Worm (Caenorhabditis elegans) whole organism, L4 larva: ENCODE data around the gene F23A7.1.

Experiments used
- D1046.2 ChIP-seq: fragments of 200-800 bp; sonication (Bioruptor generic); IDR thresholded peaks from 2 replicates; pipeline ENCODE4 v1.3.6; 2022; ENCODE audit warnings: missing genetic modification characterization, missing compliant biosample characterization
- F10B5.3 ChIP-seq: sonication (generic microtip); optimal IDR thresholded peaks from 2 replicates; lab custom pipeline; 2016; ENCODE audit warnings: mild to moderate bottlenecking, missing genetic modification characterization, missing compliant biosample characterization
- F26F4.8 ChIP-seq: fragments of 200-800 bp; sonication (Bioruptor generic); conservative IDR thresholded peaks from 2 replicates; pipeline ENCODE4 v1.3.6; 2022; ENCODE audit warnings: missing genetic modification characterization, missing compliant biosample characterization
- T20F7.1 ChIP-seq: fragments of 200-800 bp; sonication (Bioruptor generic); optimal IDR thresholded peaks from 2 replicates; lab custom pipeline; 2018; ENCODE audit warnings: mild to moderate bottlenecking, missing genetic modification characterization, missing compliant biosample characterization
- Y5F2A.4 ChIP-seq: fragments of 200-800 bp; sonication (Bioruptor generic); optimal IDR thresholded peaks from 2 replicates; lab custom pipeline; 2018; ENCODE audit warnings: mild to moderate bottlenecking, missing genetic modification characterization, missing compliant biosample characterization
- ama-1 ChIP-seq: fragments of 150-350 bp; optimal IDR thresholded peaks from 2 replicates; lab custom pipeline; 2014; ENCODE audit warnings: inconsistent platforms, mixed read lengths
- cey-2 ChIP-seq: sonication (generic microtip); optimal IDR thresholded peaks from 3 replicates; lab custom pipeline; 2017; ENCODE audit warnings: missing genetic modification characterization, mild to moderate bottlenecking, missing compliant biosample characterization, antibody characterized with exemption, borderline replicate concordance; ENCODE audit not compliant: insufficient read depth
- ctbp-1 ChIP-seq: fragments of 200-800 bp; sonication (Bioruptor generic); IDR thresholded peaks from 2 replicates; pipeline ENCODE4 v1.3.6; 2022; ENCODE audit warnings: missing genetic modification reagents, missing genetic modification characterization, missing compliant biosample characterization
- daf-16 ChIP-seq, 3 experiments: sonication (generic microtip); optimal IDR thresholded peaks; 2 replicates each; lab custom pipeline; 2016 to 2017; ENCODE audit warnings: missing genetic modification characterization in 3 of 3, missing genetic modification reagents in 3 of 3, mild to moderate bottlenecking in 2 of 3, missing compliant biosample characterization in 2 of 3, missing biosample characterization in 1 of 3, moderate library complexity in 1 of 3
- daf-19 ChIP-seq: fragments of 200-800 bp; sonication (Bioruptor generic); conservative IDR thresholded peaks from 2 replicates; pipeline ENCODE4 v1.3.6; 2022; ENCODE audit warnings: missing genetic modification characterization, missing compliant biosample characterization
- daf-8 ChIP-seq: fragments of 200-800 bp; sonication (Bioruptor generic); IDR thresholded peaks from 2 replicates; pipeline ENCODE4 v1.3.6; 2022; ENCODE audit warnings: missing genetic modification characterization, missing compliant biosample characterization
- dmd-6 ChIP-seq: fragments of 200-800 bp; sonication (Bioruptor generic); IDR thresholded peaks from 2 replicates; pipeline ENCODE4 v1.3.6; 2022; ENCODE audit warnings: missing genetic modification reagents, missing genetic modification characterization, missing compliant biosample characterization
- dmd-9 ChIP-seq: fragments of 200-800 bp; sonication (Bioruptor generic); IDR thresholded peaks from 2 replicates; pipeline ENCODE4 v1.3.6; 2022; ENCODE audit warnings: missing genetic modification reagents, missing genetic modification characterization, missing compliant biosample characterization
- fkh-10 ChIP-seq: fragments of 150-350 bp; optimal IDR thresholded peaks from 2 replicates; lab custom pipeline; 2014; ENCODE audit warnings: missing biosample characterization, missing genetic modification reagents, missing genetic modification characterization
- fos-1 ChIP-seq: fragments of 150-350 bp; optimal IDR thresholded peaks from 2 replicates; lab custom pipeline; 2014; ENCODE audit warnings: missing biosample characterization, missing genetic modification characterization
- gei-8 ChIP-seq: fragments of 200-800 bp; sonication (Bioruptor generic); optimal IDR thresholded peaks from 2 replicates; lab custom pipeline; 2018; ENCODE audit warnings: mild to moderate bottlenecking, missing genetic modification characterization, missing compliant biosample characterization
- hlh-30 ChIP-seq: sonication (generic microtip); optimal IDR thresholded peaks from 2 replicates; lab custom pipeline; 2017; ENCODE audit warnings: antibody characterized with exemption, mild to moderate bottlenecking, missing genetic modification characterization, missing compliant biosample characterization; ENCODE audit not compliant: insufficient read depth
- jun-1 ChIP-seq: fragments of 150-350 bp; optimal IDR thresholded peaks from 2 replicates; lab custom pipeline; 2014; ENCODE audit warnings: missing biosample characterization, missing genetic modification reagents, missing genetic modification characterization
- lim-7 ChIP-seq: fragments of 200-800 bp; sonication (Bioruptor generic); IDR thresholded peaks from 2 replicates; pipeline ENCODE4 v1.3.6; 2022; ENCODE audit warnings: missing genetic modification characterization, missing compliant biosample characterization
- lin-1 ChIP-seq: fragments of 200-800 bp; sonication (Bioruptor generic); IDR thresholded peaks from 2 replicates; pipeline ENCODE4 v1.3.6; 2022; ENCODE audit warnings: missing genetic modification reagents, missing genetic modification characterization, missing compliant biosample characterization
- lin-13 ChIP-seq: fragments of 150-350 bp; optimal IDR thresholded peaks from 2 replicates; lab custom pipeline; 2014; ENCODE audit warnings: missing biosample characterization, missing genetic modification reagents, missing genetic modification characterization
- lin-15B ChIP-seq: fragments of 150-350 bp; sonication (generic microtip); optimal IDR thresholded peaks from 3 replicates; lab custom pipeline; 2014; ENCODE audit warnings: missing biosample characterization, missing genetic modification characterization
- lin-29 ChIP-seq: fragments of 200-800 bp; sonication (Bioruptor generic); IDR thresholded peaks from 2 replicates; pipeline ENCODE4 v1.3.6; 2022; ENCODE audit warnings: missing genetic modification reagents, missing genetic modification characterization, missing compliant biosample characterization
- lin-38 ChIP-seq: fragments of 200-800 bp; sonication (Bioruptor generic); IDR thresholded peaks from 2 replicates; pipeline ENCODE4 v1.3.6; 2022; ENCODE audit warnings: missing genetic modification reagents, missing genetic modification characterization, missing compliant biosample characterization
- lin-39 ChIP-seq: fragments of 150-350 bp; optimal IDR thresholded peaks from 2 replicates; lab custom pipeline; 2014; ENCODE audit warnings: missing biosample characterization, missing genetic modification reagents, missing genetic modification characterization
- lsy-2 ChIP-seq, 2 experiments: fragments of 150-350 bp in 1 of 2; sonication (generic microtip) in 1 of 2; optimal IDR thresholded peaks; 2 replicates each; lab custom pipeline; 2014 to 2017; ENCODE audit warnings: missing biosample characterization in 2 of 2, missing genetic modification characterization in 2 of 2
- madf-9 ChIP-seq: fragments of 200-800 bp; sonication (Bioruptor generic); conservative IDR thresholded peaks from 2 replicates; pipeline ENCODE4 v1.3.6; 2022; ENCODE audit warnings: missing genetic modification reagents, missing genetic modification characterization, missing compliant biosample characterization
- mdt-29 ChIP-seq: fragments of 200-800 bp; sonication (Bioruptor generic); IDR thresholded peaks from 2 replicates; pipeline ENCODE4 v1.3.6; 2022; ENCODE audit warnings: missing genetic modification reagents, missing genetic modification characterization, missing compliant biosample characterization
- mep-1 ChIP-seq: fragments of 150-350 bp; sonication (generic microtip); optimal IDR thresholded peaks from 3 replicates; lab custom pipeline; 2014; ENCODE audit warnings: missing biosample characterization, missing genetic modification characterization
- mes-2 ChIP-seq: sonication (generic microtip); optimal IDR thresholded peaks from 2 replicates; lab custom pipeline; 2016; ENCODE audit warnings: missing genotype, mild to moderate bottlenecking, missing genetic modification characterization, missing compliant biosample characterization; ENCODE audit not compliant: poor library complexity, severe bottlenecking
- mxl-2 ChIP-seq: fragments of 200-800 bp; sonication (Bioruptor generic); conservative IDR thresholded peaks from 2 replicates; pipeline ENCODE4 v1.3.6; 2022; ENCODE audit warnings: missing genetic modification reagents, missing genetic modification characterization, missing compliant biosample characterization
- mxl-3 ChIP-seq: fragments of 200-800 bp; sonication (Bioruptor generic); optimal IDR thresholded peaks from 2 replicates; lab custom pipeline; 2018; ENCODE audit warnings: mild to moderate bottlenecking, missing genetic modification characterization, missing compliant biosample characterization
- nhr-10 ChIP-seq: fragments of 150-350 bp; optimal IDR thresholded peaks from 2 replicates; lab custom pipeline; 2014; ENCODE audit warnings: missing biosample characterization, missing genetic modification characterization
- nhr-237 ChIP-seq: sonication (generic microtip); optimal IDR thresholded peaks from 2 replicates; lab custom pipeline; 2017; ENCODE audit warnings: missing biosample characterization, missing genetic modification characterization
- nhr-42 ChIP-seq: fragments of 200-800 bp; sonication (Bioruptor generic); IDR thresholded peaks from 2 replicates; pipeline ENCODE4 v1.3.6; 2022; ENCODE audit warnings: missing genetic modification characterization, missing compliant biosample characterization
- nhr-6 ChIP-seq: fragments of 150-350 bp; optimal IDR thresholded peaks from 2 replicates; lab custom pipeline; 2014; ENCODE audit warnings: missing biosample characterization, missing genetic modification characterization
- nhr-76 ChIP-seq: fragments of 150-350 bp; optimal IDR thresholded peaks from 2 replicates; lab custom pipeline; 2014; ENCODE audit warnings: missing biosample characterization, missing genetic modification characterization
- pha-4 ChIP-seq, 2 experiments: fragments of 150-350 bp in 1 of 2; fragments of 200-800 bp in 1 of 2; sonication (Bioruptor generic) in 1 of 2; IDR thresholded peaks in 1 of 2; optimal IDR thresholded peaks in 1 of 2; 2 replicates each; pipeline versions ENCODE4 v1.3.6 to Lab custom; 2014 to 2022; ENCODE audit warnings: missing genetic modification characterization in 2 of 2, missing genetic modification reagents in 2 of 2, missing biosample characterization in 1 of 2, missing compliant biosample characterization in 1 of 2
- pqm-1 ChIP-seq: sonication (generic microtip); optimal IDR thresholded peaks from 2 replicates; lab custom pipeline; 2017; ENCODE audit warnings: missing biosample characterization, missing genetic modification characterization
- sdz-12 ChIP-seq: fragments of 200-800 bp; sonication (Bioruptor generic); optimal IDR thresholded peaks from 2 replicates; lab custom pipeline; 2018; ENCODE audit warnings: mild to moderate bottlenecking, missing genetic modification characterization, missing compliant biosample characterization
- set-16 ChIP-seq: fragments of 200-800 bp; sonication (Bioruptor generic); IDR thresholded peaks from 2 replicates; pipeline ENCODE4 v1.3.6; 2022; ENCODE audit warnings: missing genetic modification reagents, missing genetic modification characterization, missing compliant biosample characterization
- skn-1 ChIP-seq: fragments of 150-350 bp; optimal IDR thresholded peaks from 2 replicates; lab custom pipeline; 2014; ENCODE audit warnings: missing biosample characterization, missing genetic modification characterization
- snpc-1.2 ChIP-seq: fragments of 200-800 bp; sonication (Bioruptor generic); IDR thresholded peaks from 2 replicates; pipeline ENCODE4 v1.3.6; 2022; ENCODE audit warnings: missing genetic modification reagents, missing genetic modification characterization, missing compliant biosample characterization
- snpc-4 ChIP-seq: fragments of 150-350 bp; optimal IDR thresholded peaks from 2 replicates; lab custom pipeline; 2014; ENCODE audit warnings: missing biosample characterization, missing genetic modification characterization
- spr-1 ChIP-seq: sonication (generic microtip); optimal IDR thresholded peaks from 2 replicates; lab custom pipeline; 2016; ENCODE audit warnings: mild to moderate bottlenecking, missing genetic modification characterization, missing compliant biosample characterization
- tra-1 ChIP-seq: fragments of 200-800 bp; sonication (Bioruptor generic); IDR thresholded peaks from 2 replicates; pipeline ENCODE4 v1.3.6; 2022; ENCODE audit warnings: missing genetic modification reagents, missing genetic modification characterization, missing compliant biosample characterization
- unc-130 ChIP-seq: sonication (generic microtip); optimal IDR thresholded peaks from 2 replicates; lab custom pipeline; 2016; ENCODE audit warnings: missing genetic modification reagents, missing genetic modification characterization, missing compliant biosample characterization
- zfp-2 ChIP-seq: sonication (generic microtip); optimal IDR thresholded peaks from 2 replicates; lab custom pipeline; 2016; ENCODE audit warnings: mild to moderate bottlenecking, missing genetic modification characterization, missing compliant biosample characterization
- zip-11 ChIP-seq: fragments of 200-800 bp; sonication (Bioruptor generic); IDR thresholded peaks from 2 replicates; pipeline ENCODE4 v1.3.6; 2022; ENCODE audit warnings: missing genetic modification characterization, missing compliant biosample characterization
- zip-2 ChIP-seq: fragments of 150-350 bp; optimal IDR thresholded peaks from 2 replicates; lab custom pipeline; 2014; ENCODE audit warnings: missing biosample characterization, missing genetic modification characterization

F23A7.1 gene

ce11 chrX:16209660-16210059 lies 7.5 kb upstream of the F23A7.1 start (continued):
- TF ChIP-seq ctbp-1 (GFP tag; lab: Robert Waterston, UW) (peak; percentile 96), pha-4 (GFP tag; IDR thresholded peaks at IDR 0.05; lab: Robert Waterston, UW) (peak; percentile 98), pha-4 (tag; optimal IDR thresholded peaks at IDR 0.05; lab: Kevin White, UChicago) (no peak), lin-1 (GFP tag; lab: Robert Waterston, UW) (peak; percentile 90), gei-8 (peak; percentile 57), daf-16 (GFP tag; optimal IDR thresholded peaks at IDR 0.05; lab: Kevin White, UChicago) (peak; percentile 91 to 92), daf-16 (tag; optimal IDR thresholded peaks at IDR 0.05; lab: Kevin White, UChicago) (peak; percentile 77), mxl-3 (GFP tag; lab: Kevin White, UChicago) (peak; percentile 75), unc-130 (peak; percentile 48), nhr-237 (tag; lab: Kevin White, UChicago) (peak; percentile 55), nhr-6 (tag; lab: Kevin White, UChicago) (peak; percentile 90), zfp-2 (tag; lab: Kevin White, UChicago) (peak; percentile 52), daf-8 (0 out of 2 replicates have a peak, but pooled peaks have one; percentile 66), dmd-6 (GFP tag; lab: Robert Waterston, UW) (peak; percentile 89), nhr-76 (tag; lab: Kevin White, UChicago) (no peak), fos-1 (no peak), nhr-42 (peak; percentile 94), dmd-9 (GFP tag; lab: Robert Waterston, UW) (peak; percentile 86), F26F4.8 (GFP tag; lab: Robert Waterston, UW) (peak; percentile 91), lin-15B (tag; lab: Kevin White, UChicago) (no peak), spr-1 (tag; lab: Kevin White, UChicago) (peak; percentile 89), nhr-10 (tag; lab: Kevin White, UChicago) (peak; percentile 26), madf-9 (GFP tag; lab: Robert Waterston, UW) (peak; percentile 91), lin-38 (GFP tag; lab: Robert Waterston, UW) (peak; percentile 86), ama-1 (no peak), zip-11 (GFP tag; lab: Robert Waterston, UW) (peak; percentile 86), lim-7 (GFP tag; lab: Robert Waterston, UW) (peak; percentile 96), tra-1 (GFP tag; lab: Robert Waterston, UW) (peak; percentile 93), hlh-30 (tag; lab: Kevin White, UChicago) (peak; percentile 93), zip-2 (peak; percentile 89), mes-2 (tag; lab: Kevin White, UChicago) (peak; percentile 94), F10B5.3 (peak; percentile 87), set-16 (GFP tag; lab: Robert Waterston, UW) (peak; percentile 64), lin-29 (peak; percentile 87), lsy-2 (tag; optimal IDR thresholded peaks at IDR 0.05; lab: Kevin White, UChicago) (peak; percentile 71 to 80), skn-1 (tag; lab: Kevin White, UChicago) (no peak), T20F7.1 (GFP tag; lab: Kevin White, UChicago) (peak; percentile 80), lin-13 (GFP tag; lab: Kevin White, UChicago) (peak; percentile 80), jun-1 (peak; percentile 67), snpc-4 (peak; percentile 31), pqm-1 (tag; lab: Kevin White, UChicago) (no peak), snpc-1.2 (GFP tag; lab: Robert Waterston, UW) (peak; percentile 88), mep-1 (tag; lab: Kevin White, UChicago) (peak; percentile 93), sdz-12 (peak; percentile 45), D1046.2 (GFP tag; lab: Robert Waterston, UW) (peak; percentile 89), cey-2 (tag; lab: Kevin White, UChicago) (peak; percentile 47), mdt-29 (GFP tag; lab: Robert Waterston, UW) (peak; percentile 78), Y5F2A.4 (GFP tag; lab: Kevin White, UChicago) (peak; percentile 87), lin-39 (tag; lab: Kevin White, UChicago) (no peak), fkh-10 (GFP tag; lab: Kevin White, UChicago) (peak; percentile 44), daf-19 (GFP tag; lab: Robert Waterston, UW) (peak; percentile 85), mxl-2 (GFP tag; lab: Robert Waterston, UW) (peak; percentile 75)
